Fruit fly (Drosophila melanogaster) whole organism, adult: ENCODE results near the gene CG14223.

Experiments used
- CG11617 ChIP-seq: fragments of 200-800 bp; sonication (Bioruptor generic); optimal IDR thresholded peaks from 2 replicates; lab custom pipeline; 2017; ENCODE audit warnings: mild to moderate bottlenecking, missing biosample characterization, missing genetic modification reagents, missing genetic modification characterization
- CG12768 ChIP-seq: fragments of 200-800 bp; sonication (Bioruptor generic); optimal IDR thresholded peaks from 2 replicates; lab custom pipeline; 2017; ENCODE audit warnings: missing biosample characterization, missing genetic modification characterization, mild to moderate bottlenecking, moderate library complexity, missing genetic modification reagents
- CG14711 ChIP-seq: fragments of 200-800 bp; sonication (Bioruptor generic); optimal IDR thresholded peaks from 2 replicates; lab custom pipeline; 2018; ENCODE audit warnings: missing biosample characterization, mild to moderate bottlenecking, missing genetic modification characterization, moderate library complexity
- CG1620 ChIP-seq: fragments of 200-800 bp; sonication (Bioruptor generic); optimal IDR thresholded peaks from 2 replicates; lab custom pipeline; 2016; ENCODE audit warnings: missing biosample characterization, missing genetic modification characterization
- CG5204 ChIP-seq: fragments of 200-800 bp; sonication (Bioruptor generic); optimal IDR thresholded peaks from 2 replicates; lab custom pipeline; 2016; ENCODE audit warnings: missing biosample characterization, missing genetic modification characterization
- Mnt ChIP-seq: fragments of 200-800 bp; sonication (Bioruptor generic); optimal IDR thresholded peaks from 2 replicates; lab custom pipeline; 2016; ENCODE audit warnings: missing biosample characterization, mild to moderate bottlenecking, missing genetic modification characterization
- cic ChIP-seq: fragments of 200-800 bp; sonication (Bioruptor generic); optimal IDR thresholded peaks from 2 replicates; lab custom pipeline; 2017; ENCODE audit warnings: missing biosample characterization, mild to moderate bottlenecking, missing genetic modification characterization, moderate library complexity
- cnc ChIP-seq, 2 experiments: fragments of >200 bp; optimal IDR thresholded peaks; 2 replicates each; lab custom pipeline; 2017
- kay ChIP-seq: fragments of 200-800 bp; sonication (Bioruptor generic); peaks from one replicate; lab custom pipeline; 2016; ENCODE audit warnings: missing biosample characterization, missing genetic modification characterization, borderline replicate concordance
- pad ChIP-seq: fragments of 200-800 bp; sonication (Bioruptor generic); optimal IDR thresholded peaks from 3 replicates; lab custom pipeline; 2017; ENCODE audit warnings: missing biosample characterization, missing genetic modification characterization, mild to moderate bottlenecking, moderate library complexity, missing genetic modification reagents

DNA sequence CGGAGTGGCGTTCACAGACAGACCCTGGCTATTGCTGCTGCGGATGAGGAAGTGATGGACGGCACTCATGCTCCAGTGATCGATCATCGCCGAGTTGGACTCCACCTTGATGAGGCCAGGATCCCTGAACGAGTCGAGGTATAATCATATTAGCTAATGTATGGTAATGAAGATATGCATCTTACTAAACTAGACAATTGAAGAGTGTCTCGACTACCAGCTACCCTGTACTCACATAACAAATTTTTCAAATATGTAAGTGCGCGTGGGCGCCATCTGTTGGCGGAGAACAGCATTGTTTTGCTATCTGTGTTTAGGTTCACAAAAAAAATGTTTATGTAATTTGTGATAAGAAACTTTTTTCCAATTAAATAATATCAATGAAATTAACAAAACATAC lies 15.4 kb upstream of the CG14223 start:
- TF ChIP-seq CG11617 (no peak), CG1620 (GFP tag; lab: Kevin White, UChicago) (no peak), cic (GFP tag; lab: Kevin White, UChicago) (no peak), kay (GFP tag; lab: Kevin White, UChicago) (no peak), CG5204 (GFP tag; lab: Kevin White, UChicago) (no peak), pad (GFP tag; lab: Kevin White, UChicago) (no peak), CG12768 (GFP tag; lab: Kevin White, UChicago) (no peak), Mnt (GFP tag; lab: Kevin White, UChicago) (no peak), cnc (optimal IDR thresholded peaks at IDR 0.05; lab: Kevin White, UChicago) (no peak), CG14711 (tag; lab: Kevin White, UChicago) (no peak)
